Fruit fly (Drosophila melanogaster): ENCODE measurements around the gene Gbeta5.

Gbeta5 gene

dm6 chrX:8145501-8146157 lies 6.4 kb downstream of the Gbeta5 start, which contains the start of the genes alpha-PheRS and CG2129 (continued):
- no peak for TF ChIP-seq br (optimal IDR thresholded peaks at IDR 0.05)
- TF ChIP-seq PHDP (tag; optimal IDR thresholded peaks at IDR 0.05): peak; percentile 28
- TF ChIP-seq ind (GFP tag; optimal IDR thresholded peaks at IDR 0.05): no peak
- TF ChIP-seq CG4328 (GFP tag; optimal IDR thresholded peaks at IDR 0.05): peak; percentile 3
- no peak for TF ChIP-seq ATbp (GFP tag; optimal IDR thresholded peaks at IDR 0.05)
- TF ChIP-seq sens (GFP tag): peak; percentile 77
- no peak for TF ChIP-seq salm (tag; optimal IDR thresholded peaks at IDR 0.05)
- TF ChIP-seq Xrp1 (GFP tag; IDR thresholded peaks at IDR 0.05): peak; percentile 26; the same call in 1 of the 2 replicates
- no peak for TF ChIP-seq Ets97D (GFP tag; optimal IDR thresholded peaks at IDR 0.05)
- TF ChIP-seq crp (GFP tag; optimal IDR thresholded peaks at IDR 0.05): peak; percentile 55 to 88
- no peak for TF ChIP-seq hb (GFP tag; IDR thresholded peaks at IDR 0.05; ENCODE audit: partially characterized antibody)
- TF ChIP-seq maf-S (GFP tag; optimal IDR thresholded peaks at IDR 0.05): no peak
- no peak for TF ChIP-seq Ets65A (GFP tag)
- TF ChIP-seq Adf1 (GFP tag; IDR thresholded peaks at IDR 0.05): no peak
- TF ChIP-seq chinmo (GFP tag; IDR thresholded peaks at IDR 0.05; ENCODE audit: partially characterized antibody): no peak
- TF ChIP-seq nerfin-1 (tag; optimal IDR thresholded peaks at IDR 0.05): peak; percentile 8
- no peak for TF ChIP-seq sens-2 (GFP tag; IDR thresholded peaks at IDR 0.05)
- TF ChIP-seq CHES-1-like (GFP tag; optimal IDR thresholded peaks at IDR 0.05): no peak
- no peak for TF ChIP-seq CG18599 (GFP tag; optimal IDR thresholded peaks at IDR 0.05)
- TF ChIP-seq Bdp1 (GFP tag; optimal IDR thresholded peaks at IDR 0.05): peak; percentile 1
- TF ChIP-seq CG4820 (GFP tag; optimal IDR thresholded peaks at IDR 0.05): no peak
- 0 out of 2 replicates have a peak, but pooled peaks have one; percentile 27 for TF ChIP-seq CG10366 (GFP tag; IDR thresholded peaks at IDR 0.05)
- no peak for TF ChIP-seq fd64A (GFP tag; optimal IDR thresholded peaks at IDR 0.05)
- TF ChIP-seq Mad (GFP tag; optimal IDR thresholded peaks at IDR 0.05): no peak
- TF ChIP-seq Hmx (GFP tag; optimal IDR thresholded peaks at IDR 0.05): no peak
- no peak for TF ChIP-seq CG15073 (GFP tag; optimal IDR thresholded peaks at IDR 0.05)
- no peak for TF ChIP-seq gro (GFP tag; optimal IDR thresholded peaks at IDR 0.05)
- no peak for TF ChIP-seq gsb (GFP tag; IDR thresholded peaks at IDR 0.05)

DNA sequence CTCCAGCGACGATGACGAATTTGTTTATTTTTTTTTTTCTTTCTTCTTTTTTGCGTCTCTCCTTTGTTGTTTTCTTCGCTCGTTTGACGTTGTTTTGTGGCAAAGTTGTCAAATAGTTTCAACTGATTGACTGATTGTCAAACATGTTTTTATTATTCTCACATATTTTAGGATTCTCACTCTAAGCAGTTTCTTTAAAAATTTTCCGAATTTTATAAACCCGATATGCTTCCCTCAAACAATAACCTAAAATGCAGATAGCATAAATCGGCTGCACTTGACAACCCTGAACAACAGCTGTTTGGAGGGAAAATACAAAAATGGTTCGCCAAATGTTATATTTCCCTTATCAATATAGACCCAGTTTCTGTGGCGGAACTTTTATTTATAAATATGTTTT lies 8.5 kb downstream of the Gbeta5 start, which contains the start of gene CG17982:
Gene CG17982, minus strand, starts transcription at position 299 of the 400 bp plus-strand sequence.
- TF ChIP-seq Stat92E (GFP tag; optimal IDR thresholded peaks at IDR 0.05) (no peak), CG17568 (GFP tag; optimal IDR thresholded peaks at IDR 0.05) (no peak), ranshi (GFP tag; IDR thresholded peaks at IDR 0.05) (peak; percentile 82), CG6791 (GFP tag; IDR thresholded peaks at IDR 0.05; ENCODE audit: partially characterized antibody) (no peak), CG9437 (GFP tag; optimal IDR thresholded peaks at IDR 0.05) (peak; percentile 67), CG10321 (GFP tag; IDR thresholded peaks at IDR 0.05) (no peak), CG9215 (GFP tag; IDR thresholded peaks at IDR 0.05) (peak; percentile 57), pho (GFP tag; optimal IDR thresholded peaks at IDR 0.05) (peak; percentile 74), Atf3 (GFP tag; optimal IDR thresholded peaks at IDR 0.05) (peak; percentile 64), CG18599 (GFP tag; optimal IDR thresholded peaks at IDR 0.05) (peak; percentile 87), YL-1 (GFP tag; optimal IDR thresholded peaks at IDR 0.05) (peak; percentile 79), tin (GFP tag; optimal IDR thresholded peaks at IDR 0.05) (peak; percentile 84), ems (GFP tag; optimal IDR thresholded peaks at IDR 0.05) (peak; percentile 80), CG2875 (GFP tag; optimal IDR thresholded peaks at IDR 0.05) (peak; percentile 58), lmd (GFP tag; IDR thresholded peaks at IDR 0.05) (peak; percentile 79), nau (GFP tag; optimal IDR thresholded peaks at IDR 0.05) (no peak), mirr (GFP tag; optimal IDR thresholded peaks at IDR 0.05) (peak; percentile 75), pum (GFP tag; optimal IDR thresholded peaks at IDR 0.05) (peak; percentile 81), CG30431 (GFP tag; optimal IDR thresholded peaks at IDR 0.05) (peak; percentile 12), CG2712 (tag; optimal IDR thresholded peaks at IDR 0.05) (peak; percentile 87), MESR4 (GFP tag; optimal IDR thresholded peaks at IDR 0.05) (peak; percentile 51), sisA (GFP tag; IDR thresholded peaks at IDR 0.05) (peak; percentile 73), Ets65A (GFP tag) (peak; percentile 97), Deaf1 (tag; optimal IDR thresholded peaks at IDR 0.05) (peak; percentile 60), CG1233 (GFP tag; optimal IDR thresholded peaks at IDR 0.05) (peak; percentile 83)

Data from whole organism, embryonic.